Worm (Caenorhabditis elegans) whole organism, young adult: Measurements from ENCODE around the gene ctps-1.

Experiments used
- C17E4.6 ChIP-seq: fragments of 200-800 bp; sonication (Bioruptor generic); IDR thresholded peaks from 2 replicates; pipeline ENCODE4 v1.3.6; 2022; ENCODE audit warnings: missing genetic modification reagents, missing genetic modification characterization, missing compliant biosample characterization
- F39B2.1 ChIP-seq: fragments of 200-800 bp; sonication (Bioruptor generic); IDR thresholded peaks from 2 replicates; pipeline ENCODE4 v1.3.6; 2022; ENCODE audit warnings: missing genetic modification reagents, missing genetic modification characterization, missing compliant biosample characterization
- ama-1 ChIP-seq, 3 experiments: fragments of 150-350 bp in 1 of 3; sonication (generic microtip) in 2 of 3; optimal IDR thresholded peaks; 2 replicates each; lab custom pipeline; 2014 to 2018; ENCODE audit warnings: missing biosample characterization in 2 of 3, missing genetic modification characterization in 2 of 3, missing genetic modification reagents in 2 of 3
- cebp-2 ChIP-seq: fragments of 200-800 bp; sonication (Bioruptor generic); IDR thresholded peaks from 2 replicates; pipeline ENCODE4 v1.3.6; 2022; ENCODE audit warnings: missing genetic modification characterization, missing compliant biosample characterization
- mxl-1 ChIP-seq: sonication (generic microtip); optimal IDR thresholded peaks from 2 replicates; lab custom pipeline; 2016; ENCODE audit warnings: missing genetic modification characterization, missing compliant biosample characterization
- nfya-1 ChIP-seq: sonication (generic microtip); optimal IDR thresholded peaks from 2 replicates; lab custom pipeline; 2017; ENCODE audit warnings: antibody characterized with exemption, missing compliant biosample characterization, missing genetic modification characterization, borderline replicate concordance; ENCODE audit not compliant: insufficient read depth
- nfyb-1 ChIP-seq: fragments of 200-800 bp; sonication (Bioruptor generic); IDR thresholded peaks from 2 replicates; pipeline ENCODE4 v1.3.6; 2022; ENCODE audit warnings: missing genetic modification reagents, missing genetic modification characterization, missing compliant biosample characterization
- snpc-3.4 ChIP-seq: sonication (generic microtip); optimal IDR thresholded peaks from 2 replicates; lab custom pipeline; 2017; ENCODE audit warnings: missing genetic modification characterization, mild to moderate bottlenecking, missing compliant biosample characterization, antibody characterized with exemption, moderate library complexity, missing genotype, missing genetic modification reagents
- unc-62 ChIP-seq: fragments of 150-350 bp; optimal IDR thresholded peaks from 2 replicates; lab custom pipeline; 2014; ENCODE audit warnings: missing biosample characterization, missing genetic modification reagents, missing genetic modification characterization

DNA sequence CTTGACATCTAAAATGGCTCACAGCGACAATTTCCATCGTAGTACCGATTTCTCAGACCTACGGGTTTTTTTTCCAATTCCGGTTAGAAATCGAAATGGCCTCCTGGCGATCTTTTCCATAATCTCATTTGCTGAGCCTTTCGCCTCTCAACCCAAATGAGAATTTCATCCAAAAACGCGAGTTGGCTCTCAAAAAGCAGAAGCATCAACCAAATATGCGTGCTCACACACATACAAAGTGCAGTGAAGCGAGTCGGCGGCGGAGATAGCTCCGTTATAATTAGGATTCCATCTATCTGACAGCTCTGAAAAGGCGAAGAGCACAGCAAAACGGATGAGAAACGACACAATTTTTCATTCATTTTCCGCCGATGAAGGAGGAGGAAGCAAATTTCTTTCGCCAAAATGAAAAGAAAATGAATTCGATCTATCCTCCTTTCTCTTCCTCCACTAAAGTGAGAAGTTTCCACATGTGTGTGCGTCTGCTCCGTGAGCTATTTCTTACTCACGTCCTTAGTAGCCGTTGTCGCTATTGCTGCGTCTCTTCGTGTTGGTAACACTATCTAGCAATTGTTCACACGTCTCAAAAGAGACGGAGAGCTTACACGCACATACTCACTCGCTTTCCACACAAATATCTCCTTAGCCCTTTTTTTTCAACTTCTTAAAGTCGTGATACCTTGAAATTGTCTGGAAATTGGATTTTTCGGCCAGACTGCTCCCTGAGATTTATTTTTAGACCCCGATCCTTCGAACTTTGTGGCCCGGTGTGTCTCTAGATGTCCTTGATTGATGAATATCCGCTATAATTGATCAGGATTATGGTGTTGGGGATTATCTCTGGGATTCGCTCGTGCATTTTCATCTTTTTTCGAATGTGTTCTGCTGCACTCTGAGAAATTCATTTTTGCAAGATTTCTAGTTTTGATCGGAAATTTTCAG is 42.3 kb upstream of the ctps-1 start:
- TF ChIP-seq ama-1 (optimal IDR thresholded peaks at IDR 0.05; lab: Kevin White, UChicago) (no peak), ama-1 (GFP tag; optimal IDR thresholded peaks at IDR 0.05; lab: Kevin White, UChicago) (no peak), nfyb-1 (GFP tag; lab: Robert Waterston, UW) (no peak), cebp-2 (GFP tag; lab: Robert Waterston, UW) (no peak), mxl-1 (no peak), nfya-1 (tag; lab: Kevin White, UChicago) (no peak), snpc-3.4 (tag; lab: Kevin White, UChicago) (no peak), unc-62 (GFP tag; lab: Kevin White, UChicago) (no peak), F39B2.1 (no peak), C17E4.6 (GFP tag; lab: Robert Waterston, UW) (no peak)
